Fruit fly (Drosophila melanogaster) ovary, adult (tissue): ENCODE results near the gene abd-A.

Experiments used
- CG17801 ChIP-seq: fragments of 200-800 bp; optimal IDR thresholded peaks from 2 replicates; lab custom pipeline; 2019; ENCODE audit warnings: missing biosample characterization, mild to moderate bottlenecking, missing genetic modification characterization, moderate library complexity; ENCODE audit not compliant: partially characterized antibody

Gene abd-A

dm6 chr3R:16849839-16850238, 20.0 kb upstream of the abd-A start:
- TF ChIP-seq CG17801 (GFP tag; lab: Kevin White, UChicago): no peak

dm6 chr3R:16848646-16849045, 18.8 kb upstream of the abd-A start:
- no peak for TF ChIP-seq CG17801 (GFP tag; lab: Kevin White, UChicago)

dm6 chr3R:16847245-16847644, 17.4 kb upstream of the abd-A start:
- TF ChIP-seq CG17801 (GFP tag; lab: Kevin White, UChicago): no peak

dm6 chr3R:16843472-16843871, 13.6 kb upstream of the abd-A start:
- TF ChIP-seq CG17801 (GFP tag; lab: Kevin White, UChicago): no peak

dm6 chr3R:16842533-16842932, 12.7 kb upstream of the abd-A start:
- no peak for TF ChIP-seq CG17801 (GFP tag; lab: Kevin White, UChicago)

dm6 chr3R:16840762-16841161, 10.9 kb upstream of the abd-A start:
- TF ChIP-seq CG17801 (GFP tag; lab: Kevin White, UChicago): no peak

- no peak for TF ChIP-seq CG17801 (GFP tag; lab: Kevin White, UChicago)
These were observed 9.8 kb upstream of the abd-A start for dm6 chr3R:16839559-16840102.

dm6 chr3R:16837583-16838198, 7.8 kb upstream of the abd-A start:
- no peak for TF ChIP-seq CG17801 (GFP tag; lab: Kevin White, UChicago)

- no peak for TF ChIP-seq CG17801 (GFP tag; lab: Kevin White, UChicago)
These were observed 6.2 kb upstream of the abd-A start for dm6 chr3R:16836021-16836420.

dm6 chr3R:16834294-16835003, 4.6 kb upstream of the abd-A start:
- no peak for TF ChIP-seq CG17801 (GFP tag; lab: Kevin White, UChicago)

- TF ChIP-seq CG17801 (GFP tag; lab: Kevin White, UChicago): no peak
These were observed 3.2 kb upstream of the abd-A start for dm6 chr3R:16833022-16833421.

- TF ChIP-seq CG17801 (GFP tag; lab: Kevin White, UChicago): no peak
These were observed 2.1 kb upstream of the abd-A start for dm6 chr3R:16831924-16832323.

dm6 chr3R:16829158-16829557, 691 bp downstream of the abd-A start:
- no peak for TF ChIP-seq CG17801 (GFP tag; lab: Kevin White, UChicago)

dm6 chr3R:16827604-16828003, 2.2 kb downstream of the abd-A start:
- no peak for TF ChIP-seq CG17801 (GFP tag; lab: Kevin White, UChicago)

- TF ChIP-seq CG17801 (GFP tag; lab: Kevin White, UChicago): no peak
These were observed 2.7 kb downstream of the abd-A start for dm6 chr3R:16827124-16827523.

dm6 chr3R:16826246-16826816, 3.5 kb downstream of the abd-A start:
- TF ChIP-seq CG17801 (GFP tag; lab: Kevin White, UChicago): no peak
